Fruit fly (Drosophila melanogaster) whole organism, embryonic: Measurements from ENCODE around the gene CG42571.

Source experiments
- Blimp-1 ChIP-seq: fragments of 200-800 bp; sonication (Bioruptor generic); optimal IDR thresholded peaks from 3 replicates; lab custom pipeline; 2018; ENCODE audit warnings: missing biosample characterization, missing genetic modification characterization, mild to moderate bottlenecking, moderate library complexity, missing genetic modification reagents
- CG11695 ChIP-seq: fragments of 200-800 bp; sonication (Bioruptor generic); IDR thresholded peaks from 3 replicates; pipeline ENCODE4 v1.3.6; 2022; ENCODE audit warnings: missing biosample characterization, missing genetic modification characterization
- CG11723 ChIP-seq: fragments of 200-800 bp; sonication (Bioruptor generic); optimal IDR thresholded peaks from 2 replicates; lab custom pipeline; 2017; ENCODE audit warnings: missing biosample characterization, mild to moderate bottlenecking, missing genetic modification characterization
- CG12155 ChIP-seq: fragments of 200-800 bp; sonication (Bioruptor generic); optimal IDR thresholded peaks from 3 replicates; lab custom pipeline; 2016; ENCODE audit warnings: missing biosample characterization, missing genetic modification characterization
- CG12391 ChIP-seq: fragments of 200-800 bp; sonication (Bioruptor generic); optimal IDR thresholded peaks from 3 replicates; lab custom pipeline; 2018; ENCODE audit warnings: missing biosample characterization, mild to moderate bottlenecking, missing genetic modification characterization, moderate library complexity
- CG13424 ChIP-seq: fragments of 200-800 bp; sonication (Bioruptor generic); optimal IDR thresholded peaks from 2 replicates; lab custom pipeline; 2019; ENCODE audit warnings: missing biosample characterization, mild to moderate bottlenecking, missing genetic modification characterization, moderate library complexity
- CG1529 ChIP-seq: fragments of 200-800 bp; sonication (Bioruptor generic); optimal IDR thresholded peaks from 3 replicates; lab custom pipeline; 2018; ENCODE audit warnings: missing biosample characterization, missing genetic modification characterization
- CG16779 ChIP-seq: fragments of 200-800 bp; sonication (Bioruptor generic); IDR thresholded peaks from 2 replicates; pipeline ENCODE4 v1.3.6; 2022; ENCODE audit warnings: missing biosample characterization, missing genetic modification characterization
- CG16815 ChIP-seq: fragments of 200-800 bp; sonication (Bioruptor generic); optimal IDR thresholded peaks from 3 replicates; lab custom pipeline; 2017; ENCODE audit warnings: missing biosample characterization, mild to moderate bottlenecking, missing genetic modification characterization
- CG18476 ChIP-seq: fragments of 200-800 bp; sonication (Bioruptor generic); optimal IDR thresholded peaks from 2 replicates; lab custom pipeline; 2016; ENCODE audit warnings: missing biosample characterization, mild to moderate bottlenecking, missing genetic modification characterization
- CG18764 ChIP-seq: fragments of 200-800 bp; sonication (Bioruptor generic); optimal IDR thresholded peaks from 3 replicates; lab custom pipeline; 2016; ENCODE audit warnings: missing biosample characterization, missing genetic modification characterization
- CG30020 ChIP-seq: fragments of 200-800 bp; optimal IDR thresholded peaks from 2 replicates; lab custom pipeline; 2019; ENCODE audit warnings: missing biosample characterization, mild to moderate bottlenecking, missing genetic modification characterization, moderate library complexity
- CG3726 ChIP-seq: fragments of 200-800 bp; sonication (Bioruptor generic); IDR thresholded peaks from 3 replicates; pipeline ENCODE4, ENCODE4 v1.3.6; 2022; ENCODE audit warnings: missing biosample characterization, missing genetic modification characterization
- CG4424 ChIP-seq: fragments of 200-800 bp; sonication (Bioruptor generic); optimal IDR thresholded peaks from 3 replicates; lab custom pipeline; 2016; ENCODE audit warnings: missing biosample characterization, missing genetic modification characterization
- CG4730 ChIP-seq: fragments of 200-800 bp; sonication (Bioruptor generic); IDR thresholded peaks from 2 replicates; pipeline ENCODE4 v1.3.6; 2022; ENCODE audit warnings: missing biosample characterization, missing genetic modification characterization
- CG4820 ChIP-seq: fragments of 200-800 bp; sonication (Bioruptor generic); optimal IDR thresholded peaks from 3 replicates; lab custom pipeline; 2016; ENCODE audit warnings: missing biosample characterization, missing genetic modification characterization
- CG5953 ChIP-seq: fragments of 200-800 bp; sonication (Bioruptor generic); IDR thresholded peaks from 2 replicates; pipeline ENCODE4 v1.3.6; 2022; ENCODE audit warnings: missing biosample characterization, missing genetic modification characterization
- CG7963 ChIP-seq: fragments of 200-800 bp; sonication (Bioruptor generic); IDR thresholded peaks from 3 replicates; pipeline ENCODE4 v1.3.6; 2022; ENCODE audit warnings: missing biosample characterization, missing genetic modification characterization; ENCODE audit not compliant: partially characterized antibody
- CG8924 ChIP-seq: fragments of 200-800 bp; optimal IDR thresholded peaks from 3 replicates; lab custom pipeline; 2019; ENCODE audit warnings: missing biosample characterization, mild to moderate bottlenecking, missing genetic modification characterization, moderate library complexity
- CG9727 ChIP-seq: fragments of 200-800 bp; sonication (Bioruptor generic); optimal IDR thresholded peaks from 3 replicates; lab custom pipeline; 2017; ENCODE audit warnings: missing biosample characterization, mild to moderate bottlenecking, missing genetic modification characterization
- Chrac-16 ChIP-seq: fragments of 200-800 bp; sonication (Bioruptor generic); optimal IDR thresholded peaks from 3 replicates; lab custom pipeline; 2016; ENCODE audit warnings: missing biosample characterization, missing genetic modification characterization
- CoRest ChIP-seq: fragments of 200-800 bp; sonication (Bioruptor generic); optimal IDR thresholded peaks from 3 replicates; lab custom pipeline; 2018; ENCODE audit warnings: missing biosample characterization, mild to moderate bottlenecking, missing genetic modification characterization, moderate library complexity
- Ets65A ChIP-seq: fragments of 200-800 bp; sonication (Bioruptor generic); peaks from one replicate; lab custom pipeline; 2016; ENCODE audit warnings: missing biosample characterization, missing genetic modification characterization
- Gsc ChIP-seq: fragments of 200-800 bp; sonication (Bioruptor generic); IDR thresholded peaks from 2 replicates; pipeline ENCODE4 v1.3.6; 2022; ENCODE audit warnings: missing biosample characterization, missing genetic modification characterization
- Hmr ChIP-seq: fragments of 200-800 bp; sonication (Bioruptor generic); optimal IDR thresholded peaks from 3 replicates; lab custom pipeline; 2017; ENCODE audit warnings: mild to moderate bottlenecking, missing biosample characterization, missing genetic modification reagents, missing genetic modification characterization
- Hr78 ChIP-seq, 2 experiments: fragments of 200-800 bp in 1 of 2; fragments of >200 bp in 1 of 2; sonication (Bioruptor generic) in 1 of 2; optimal IDR thresholded peaks; 2 replicates each; lab custom pipeline; 2017 to 2019; ENCODE audit warnings: missing biosample characterization in 2 of 2, missing genetic modification characterization in 2 of 2, mild to moderate bottlenecking in 1 of 2, moderate library complexity in 1 of 2
- Rfx ChIP-seq: fragments of 200-800 bp; sonication (Bioruptor generic); IDR thresholded peaks from 2 replicates; pipeline ENCODE4 v1.3.6; 2022; ENCODE audit warnings: missing biosample characterization, missing genetic modification characterization
- Six4 ChIP-seq: fragments of 200-800 bp; sonication (Bioruptor generic); optimal IDR thresholded peaks from 2 replicates; lab custom pipeline; 2016; ENCODE audit warnings: missing biosample characterization, missing genetic modification characterization
- Sry-β ChIP-seq: fragments of 200-800 bp; sonication (Bioruptor generic); optimal IDR thresholded peaks from 2 replicates; lab custom pipeline; 2018; ENCODE audit warnings: missing biosample characterization, mild to moderate bottlenecking, missing genetic modification characterization, moderate library complexity
- br ChIP-seq: fragments of >200 bp; optimal IDR thresholded peaks from 2 replicates; lab custom pipeline; 2017
- crc ChIP-seq: fragments of 200-800 bp; sonication (Bioruptor generic); optimal IDR thresholded peaks from 2 replicates; lab custom pipeline; 2016; ENCODE audit warnings: missing biosample characterization, missing genetic modification characterization
- crol ChIP-seq: fragments of 200-800 bp; sonication (Bioruptor generic); IDR thresholded peaks from 2 replicates; pipeline ENCODE4 v1.3.6; 2022; ENCODE audit warnings: missing biosample characterization, missing genetic modification characterization
- dmrt11E ChIP-seq: fragments of 200-800 bp; sonication (Bioruptor generic); optimal IDR thresholded peaks from 3 replicates; lab custom pipeline; 2018; ENCODE audit warnings: missing biosample characterization, mild to moderate bottlenecking, missing genetic modification characterization, moderate library complexity
- exex ChIP-seq: fragments of 200-800 bp; sonication (Bioruptor generic); optimal IDR thresholded peaks from 4 replicates; lab custom pipeline; 2018; ENCODE audit warnings: missing biosample characterization, mild to moderate bottlenecking, missing genetic modification characterization, moderate library complexity
- ftz-f1 ChIP-seq: fragments of 200-800 bp; sonication (Bioruptor generic); optimal IDR thresholded peaks from 2 replicates; lab custom pipeline; 2016; ENCODE audit warnings: missing biosample characterization, missing genetic modification characterization
- grn ChIP-seq: fragments of 200-800 bp; sonication (Bioruptor generic); optimal IDR thresholded peaks from 3 replicates; lab custom pipeline; 2017; ENCODE audit warnings: missing biosample characterization, missing genetic modification characterization
- jing ChIP-seq: fragments of 200-800 bp; sonication (Bioruptor generic); optimal IDR thresholded peaks from 2 replicates; lab custom pipeline; 2018; ENCODE audit warnings: missing biosample characterization, mild to moderate bottlenecking, missing genetic modification characterization
- klu ChIP-seq: fragments of 200-800 bp; sonication (Bioruptor generic); IDR thresholded peaks from 2 replicates; pipeline ENCODE4 v1.3.6; 2022; ENCODE audit warnings: missing biosample characterization, missing genetic modification characterization
- kni ChIP-seq: fragments of 200-800 bp; sonication (Bioruptor generic); optimal IDR thresholded peaks from 3 replicates; lab custom pipeline; 2017; ENCODE audit warnings: mild to moderate bottlenecking, missing biosample characterization, missing genetic modification reagents, missing genetic modification characterization
- lab ChIP-seq: fragments of 200-800 bp; sonication (Bioruptor generic); optimal IDR thresholded peaks from 3 replicates; lab custom pipeline; 2017; ENCODE audit warnings: missing biosample characterization, missing genetic modification characterization, mild to moderate bottlenecking, moderate library complexity, missing genetic modification reagents
- otp ChIP-seq: fragments of 200-800 bp; sonication (Bioruptor generic); IDR thresholded peaks from 3 replicates; pipeline ENCODE4, ENCODE4 v1.3.6; 2022; ENCODE audit warnings: missing biosample characterization, missing genetic modification characterization
- salm ChIP-seq: fragments of 200-800 bp; sonication (Bioruptor generic); optimal IDR thresholded peaks from 2 replicates; lab custom pipeline; 2018; ENCODE audit warnings: missing biosample characterization, mild to moderate bottlenecking, missing genetic modification characterization
- sna ChIP-seq: fragments of 200-800 bp; sonication (Bioruptor generic); IDR thresholded peaks from 2 replicates; pipeline ENCODE4 v1.3.6; 2022; ENCODE audit warnings: missing biosample characterization, missing genetic modification characterization; ENCODE audit not compliant: partially characterized antibody
- tin ChIP-seq: fragments of 200-800 bp; sonication (Bioruptor generic); optimal IDR thresholded peaks from 3 replicates; lab custom pipeline; 2016; ENCODE audit warnings: missing biosample characterization, missing genetic modification characterization
- tio ChIP-seq: fragments of 200-800 bp; sonication (Bioruptor generic); optimal IDR thresholded peaks from 2 replicates; lab custom pipeline; 2017; ENCODE audit warnings: missing biosample characterization, missing genetic modification characterization, inconsistent platforms
- twi ChIP-seq: fragments of 200-800 bp; optimal IDR thresholded peaks from 2 replicates; lab custom pipeline; 2019; ENCODE audit warnings: missing biosample characterization, mild to moderate bottlenecking, missing genetic modification characterization, moderate library complexity
- unc-4 ChIP-seq: fragments of 200-800 bp; sonication (Bioruptor generic); IDR thresholded peaks from 2 replicates; pipeline ENCODE4 v1.3.6; 2022; ENCODE audit warnings: missing biosample characterization, missing genetic modification characterization; ENCODE audit not compliant: partially characterized antibody
- wdn ChIP-seq: fragments of 200-800 bp; sonication (Bioruptor generic); IDR thresholded peaks from 2 replicates; pipeline ENCODE4 v1.3.6; 2022; ENCODE audit warnings: missing biosample characterization, missing genetic modification characterization
- zf30C ChIP-seq: fragments of 200-800 bp; sonication (Bioruptor generic); optimal IDR thresholded peaks from 3 replicates; lab custom pipeline; 2018; ENCODE audit warnings: missing biosample characterization, mild to moderate bottlenecking, missing genetic modification characterization

Gene CG42571

dm6 chr3L:15704250-15704985 is 11.8 kb upstream of the CG42571 start (continued):
- 0 out of 2 replicates have a peak, but pooled peaks have one; percentile 4 for TF ChIP-seq Rfx
- TF ChIP-seq CG18476: peak; percentile 39
- TF ChIP-seq CG1529 (GFP tag; lab: Kevin White, UChicago): peak; percentile 69
- peak; percentile 35; the same call in 1 of the 2 replicates for TF ChIP-seq CG5953
- TF ChIP-seq CG18764 (GFP tag; lab: Kevin White, UChicago): peak; percentile 15
- peak; percentile 12 for TF ChIP-seq twi (tag; lab: Kevin White, UChicago)
- peak; percentile 30 for TF ChIP-seq lab (GFP tag; lab: Kevin White, UChicago)
- peak; percentile 80 for TF ChIP-seq crol (GFP tag; lab: Robert Waterston, UW)
- TF ChIP-seq Ets65A (GFP tag; lab: Kevin White, UChicago): no peak
- TF ChIP-seq tin (GFP tag; lab: Kevin White, UChicago): peak; percentile 31
- TF ChIP-seq Blimp-1 (GFP tag; lab: Kevin White, UChicago): peak; percentile 75
- TF ChIP-seq ftz-f1 (GFP tag; lab: Kevin White, UChicago): no peak
- peak; percentile 48; the same call in 1 of the 3 replicates for TF ChIP-seq otp (GFP tag; lab: Robert Waterston, UW)
- TF ChIP-seq CG7963: no peak
- TF ChIP-seq CG4424 (GFP tag; lab: Kevin White, UChicago): peak; percentile 77
- no peak for TF ChIP-seq CG3726 (GFP tag; lab: Robert Waterston, UW)
- peak; percentile 52; the same call in 1 of the 3 replicates for TF ChIP-seq CG11695
- TF ChIP-seq CG12391 (tag; lab: Kevin White, UChicago): peak; percentile 76
- peak; percentile 4 for TF ChIP-seq jing (GFP tag; lab: Kevin White, UChicago)
- no peak for TF ChIP-seq sna (GFP tag; lab: Robert Waterston, UW)
- peak; percentile 78 for TF ChIP-seq tio (GFP tag; lab: Kevin White, UChicago)
- peak; percentile 69 for TF ChIP-seq CG4820 (GFP tag; lab: Kevin White, UChicago)
- TF ChIP-seq CG8924: peak; percentile 72
- TF ChIP-seq CoRest (tag; lab: Kevin White, UChicago): peak; percentile 82
- TF ChIP-seq grn (GFP tag; lab: Kevin White, UChicago): peak; percentile 54
- TF ChIP-seq zf30C (GFP tag; lab: Kevin White, UChicago): peak; percentile 56
- TF ChIP-seq Hmr (GFP tag; lab: Kevin White, UChicago): peak; percentile 14
- TF ChIP-seq Hr78 (GFP tag; optimal IDR thresholded peaks at IDR 0.05; lab: Kevin White, UChicago): peak in 1 of 2 experiments; percentile 38
- no peak for TF ChIP-seq CG30020
- peak; percentile 86 for TF ChIP-seq CG9727 (GFP tag; lab: Kevin White, UChicago)
- TF ChIP-seq salm (tag; lab: Kevin White, UChicago): peak; percentile 27
- peak; percentile 44 for TF ChIP-seq Chrac-16 (GFP tag; lab: Kevin White, UChicago)
- TF ChIP-seq kni (GFP tag; lab: Kevin White, UChicago): no peak
- no peak for TF ChIP-seq CG4730 (GFP tag; lab: Robert Waterston, UW)
- no peak for TF ChIP-seq wdn
- no peak for TF ChIP-seq unc-4 (GFP tag; lab: Robert Waterston, UW)
- TF ChIP-seq CG11723 (GFP tag; lab: Kevin White, UChicago): peak; percentile 13
- no peak for TF ChIP-seq crc
- peak; percentile 29 for TF ChIP-seq CG12155
- peak; percentile 60 for TF ChIP-seq Six4 (GFP tag; lab: Kevin White, UChicago)
- 0 out of 2 replicates have a peak, but pooled peaks have one; percentile 32 for TF ChIP-seq klu (GFP tag; lab: Robert Waterston, UW)
- no peak for TF ChIP-seq CG16779 (GFP tag; lab: Robert Waterston, UW)
- TF ChIP-seq br (lab: Kevin White, UChicago): no peak
- peak; percentile 12 for TF ChIP-seq Sry-β (GFP tag; lab: Kevin White, UChicago)
- TF ChIP-seq CG13424 (tag; lab: Kevin White, UChicago): peak; percentile 72
- peak; percentile 85 for TF ChIP-seq dmrt11E (tag; lab: Kevin White, UChicago)
- peak; percentile 35 for TF ChIP-seq CG16815 (GFP tag; lab: Kevin White, UChicago)
- peak; percentile 51 for TF ChIP-seq exex (tag; lab: Kevin White, UChicago)
- no peak for TF ChIP-seq Gsc (GFP tag; lab: Robert Waterston, UW)
